Worm (Caenorhabditis elegans) whole organism, early embryonic: ENCODE data around the gene Y37A1A.4.

ENCODE experiments used
- B0310.2 ChIP-seq: sonication (generic microtip); optimal IDR thresholded peaks from 2 replicates; lab custom pipeline; 2016; ENCODE audit warnings: mild to moderate bottlenecking, missing genetic modification characterization, missing compliant biosample characterization
- F13C5.2 ChIP-seq: sonication (generic microtip); optimal IDR thresholded peaks from 2 replicates; lab custom pipeline; 2017; ENCODE audit warnings: mild to moderate bottlenecking, missing genetic modification characterization, inconsistent platforms, missing compliant biosample characterization
- aly-1 ChIP-seq: sonication (generic microtip); optimal IDR thresholded peaks from 2 replicates; lab custom pipeline; 2016; ENCODE audit warnings: missing genetic modification characterization, missing compliant biosample characterization
- ama-1 ChIP-seq: fragments of 150-350 bp; optimal IDR thresholded peaks from 2 replicates; lab custom pipeline; 2014
- ceh-36 ChIP-seq: sonication (generic microtip); optimal IDR thresholded peaks from 2 replicates; lab custom pipeline; 2016; ENCODE audit warnings: missing genetic modification characterization, inconsistent platforms, missing compliant biosample characterization
- ets-7 ChIP-seq: sonication (generic microtip); optimal IDR thresholded peaks from 2 replicates; lab custom pipeline; 2016; ENCODE audit warnings: missing genotype, missing genetic modification characterization, missing compliant biosample characterization
- flt-1 ChIP-seq: fragments of 200-800 bp; sonication (Bioruptor generic); IDR thresholded peaks from 2 replicates; pipeline ENCODE4 v1.3.6; 2022; ENCODE audit warnings: missing genetic modification characterization, missing compliant biosample characterization
- hmbx-1 ChIP-seq: sonication (generic microtip); optimal IDR thresholded peaks from 2 replicates; lab custom pipeline; 2016; ENCODE audit warnings: mild to moderate bottlenecking, missing genetic modification characterization, missing compliant biosample characterization
- hmg-4 ChIP-seq: fragments of 200-800 bp; sonication (Bioruptor generic); optimal IDR thresholded peaks from 2 replicates; lab custom pipeline; 2018; ENCODE audit warnings: mild to moderate bottlenecking, missing genetic modification characterization, missing compliant biosample characterization
- scrt-1 ChIP-seq: fragments of 200-800 bp; sonication (Bioruptor generic); IDR thresholded peaks from 2 replicates; pipeline ENCODE4 v1.3.6; 2022; ENCODE audit warnings: missing genetic modification characterization, missing compliant biosample characterization
- tbx-11 ChIP-seq: fragments of 200-800 bp; sonication (Bioruptor generic); IDR thresholded peaks from 2 replicates; pipeline ENCODE4 v1.3.6; 2022; ENCODE audit warnings: missing genetic modification characterization, missing compliant biosample characterization
- tbx-37 ChIP-seq: fragments of 200-800 bp; sonication (Bioruptor generic); conservative IDR thresholded peaks from 2 replicates; pipeline ENCODE4 v1.3.6; 2022; ENCODE audit warnings: missing genetic modification reagents, missing genetic modification characterization, missing compliant biosample characterization

ce11 chrIV:13982425-13982824, 48.2 kb downstream of the Y37A1A.4 start, which contains the start of gene gei-18:
- TF ChIP-seq ama-1 (no peak), ceh-36 (tag; lab: Kevin White, UChicago) (no peak), tbx-11 (GFP tag; lab: Robert Waterston, UW) (no peak), hmbx-1 (tag; lab: Kevin White, UChicago) (no peak), hmg-4 (GFP tag; lab: Kevin White, UChicago) (no peak), ets-7 (tag; lab: Kevin White, UChicago) (no peak), flt-1 (no peak), scrt-1 (GFP tag; lab: Robert Waterston, UW) (no peak), B0310.2 (tag; lab: Kevin White, UChicago) (no peak), F13C5.2 (no peak), aly-1 (tag; lab: Kevin White, UChicago) (no peak), tbx-37 (GFP tag; lab: Robert Waterston, UW) (no peak)
